Worm (Caenorhabditis elegans): Measurements from ENCODE around the gene W08G11.5.
A peak's percentile ranks its signal among the peaks of the same experiment; 100 is the strongest.

The W08G11.5 gene

ce11 chrV:16351757-16352156 is 5.5 kb upstream of the W08G11.5 start:
- no peak for TF ChIP-seq rnt-1 (tag; optimal IDR thresholded peaks at IDR 0.05)
- TF ChIP-seq unc-42 (tag; optimal IDR thresholded peaks at IDR 0.05), result no peak
- TF ChIP-seq C08G9.2 (tag; optimal IDR thresholded peaks at IDR 0.05), result no peak
- no peak for TF ChIP-seq ceh-30 (tag; optimal IDR thresholded peaks at IDR 0.05)
- TF ChIP-seq fkh-10 (GFP tag; optimal IDR thresholded peaks at IDR 0.05), result no peak
- no peak for TF ChIP-seq unc-3 (GFP tag; conservative IDR thresholded peaks at IDR 0.05)
- no peak for TF ChIP-seq unc-3 (tag; optimal IDR thresholded peaks at IDR 0.05)
- TF ChIP-seq pqm-1 (tag; optimal IDR thresholded peaks at IDR 0.05), result no peak
- no peak for TF ChIP-seq ceh-48 (tag; optimal IDR thresholded peaks at IDR 0.05)

DNA sequence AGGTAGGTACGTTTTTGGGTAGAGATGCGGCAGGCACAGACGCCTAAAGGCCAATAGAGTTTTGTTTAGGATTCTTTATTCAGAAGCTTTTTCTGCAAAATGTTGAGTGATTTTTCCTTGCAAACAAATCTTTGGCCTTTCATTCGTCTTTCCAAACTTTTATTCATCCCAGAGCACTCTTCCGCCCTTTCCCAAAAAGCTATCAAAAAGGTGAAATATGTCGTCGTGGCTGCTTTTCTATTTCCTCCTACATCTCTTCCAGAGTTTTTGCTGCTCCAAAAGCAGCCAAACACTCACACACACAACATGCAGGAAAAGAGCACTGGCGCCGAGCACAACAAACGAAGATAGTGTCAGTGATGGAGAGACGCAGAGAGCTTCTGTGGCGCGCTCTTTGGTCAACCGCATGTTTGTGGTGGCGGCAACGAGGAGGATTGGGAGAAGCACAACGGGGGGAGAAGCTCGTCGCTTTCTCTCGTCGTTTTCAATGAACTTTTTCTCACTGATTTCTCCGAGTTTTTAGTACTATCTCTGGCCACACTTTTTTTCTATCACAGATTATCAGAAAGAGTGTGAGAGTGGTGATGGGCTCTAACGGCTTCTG is 4.6 kb upstream of the W08G11.5 start:
- TF ChIP-seq ceh-45 (GFP tag; IDR thresholded peaks at IDR 0.05) (no peak), nfya-1 (tag; optimal IDR thresholded peaks at IDR 0.05) (peak; percentile 71), ceh-18 (tag; optimal IDR thresholded peaks at IDR 0.05) (peak; percentile 49), unc-42 (tag; optimal IDR thresholded peaks at IDR 0.05) (peak; percentile 17), odd-2 (tag; optimal IDR thresholded peaks at IDR 0.05) (no peak), lim-6 (tag; optimal IDR thresholded peaks at IDR 0.05) (no peak), ceh-31 (tag; optimal IDR thresholded peaks at IDR 0.05) (peak; percentile 29), sdc-2 (tag; optimal IDR thresholded peaks at IDR 0.05) (no peak), pha-4 (tag; optimal IDR thresholded peaks at IDR 0.05) (no peak), ceh-14 (tag; optimal IDR thresholded peaks at IDR 0.05) (no peak), rnt-1 (tag; optimal IDR thresholded peaks at IDR 0.05) (peak; percentile 37), ama-1 (optimal IDR thresholded peaks at IDR 0.05) (no peak), ttx-3 (tag; optimal IDR thresholded peaks at IDR 0.05) (no peak), hlh-30 (tag; optimal IDR thresholded peaks at IDR 0.05; ENCODE audit: insufficient read depth) (no peak)

ce11 chrV:16350061-16350460 is 3.8 kb upstream of the W08G11.5 start:
- no peak for TF ChIP-seq mec-3 (tag; optimal IDR thresholded peaks at IDR 0.05; ENCODE audit: borderline replicate concordance)
- TF ChIP-seq nhr-232 (tag; optimal IDR thresholded peaks at IDR 0.05), result no peak
- no peak for TF ChIP-seq sox-2 (GFP tag; IDR thresholded peaks at IDR 0.05)
- no peak for TF ChIP-seq ceh-9 (tag; optimal IDR thresholded peaks at IDR 0.05)
- TF ChIP-seq pqm-1 (tag; optimal IDR thresholded peaks at IDR 0.05), result no peak
- TF ChIP-seq ahr-1 (tag; optimal IDR thresholded peaks at IDR 0.05), result no peak
- TF ChIP-seq madf-2 (tag; optimal IDR thresholded peaks at IDR 0.05), result no peak
- no peak for TF ChIP-seq T23F11.4 (GFP tag; optimal IDR thresholded peaks at IDR 0.05)
- TF ChIP-seq ceh-34 (tag; optimal IDR thresholded peaks at IDR 0.05), result no peak
- no peak for TF ChIP-seq ama-1 (optimal IDR thresholded peaks at IDR 0.05)
- no peak for TF ChIP-seq tbx-2 (tag; optimal IDR thresholded peaks at IDR 0.05)
- TF ChIP-seq sdc-2 (tag; optimal IDR thresholded peaks at IDR 0.05), result no peak
- no peak for TF ChIP-seq pat-9 (tag; optimal IDR thresholded peaks at IDR 0.05)
- no peak for TF ChIP-seq F13H6.1 (tag; optimal IDR thresholded peaks at IDR 0.05)
- TF ChIP-seq unc-3 (GFP tag; conservative IDR thresholded peaks at IDR 0.05), result no peak
- TF ChIP-seq unc-3 (tag; optimal IDR thresholded peaks at IDR 0.05), result no peak
- TF ChIP-seq pax-1 (tag; optimal IDR thresholded peaks at IDR 0.05), result no peak

DNA sequence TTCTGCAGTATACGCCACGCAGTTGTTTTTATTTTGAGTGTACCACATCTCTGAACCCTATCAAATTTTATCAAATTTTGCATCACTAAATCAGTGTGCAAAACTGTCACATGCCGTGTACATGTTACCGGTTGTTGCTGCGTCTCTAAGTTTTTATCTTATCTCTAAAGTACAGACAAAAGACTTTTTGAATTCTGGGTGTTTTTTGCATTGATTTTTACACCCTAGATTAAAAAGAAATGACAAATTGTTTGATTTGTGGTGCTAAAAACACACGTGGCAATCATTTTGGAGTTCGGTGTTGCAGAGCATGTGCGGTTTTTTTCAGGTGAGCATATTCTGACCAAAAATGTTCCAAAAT is 4.1 kb downstream of the W08G11.5 start, which contains the start of gene nhr-193:
nhr-193 (plus strand) TSS at position 51 of the 361 bp plus-strand sequence.
- TF ChIP-seq fkh-10 (GFP tag; optimal IDR thresholded peaks at IDR 0.05) (no peak), elt-2 (tag; optimal IDR thresholded peaks at IDR 0.05) (peak; percentile 22)
